Fruit fly (Drosophila melanogaster) ovary, adult (tissue): Measurements from ENCODE around the gene Trmt61.

Experiments used
- CG17801 ChIP-seq: fragments of 200-800 bp; optimal IDR thresholded peaks from 2 replicates; lab custom pipeline; 2019; ENCODE audit warnings: missing biosample characterization, mild to moderate bottlenecking, missing genetic modification characterization, moderate library complexity; ENCODE audit not compliant: partially characterized antibody

Trmt61 gene

dm6 chr3R:26023252-26023651 lies 36.0 kb upstream of the Trmt61 start:
- no peak for TF ChIP-seq CG17801 (GFP tag; lab: Kevin White, UChicago)

- TF ChIP-seq CG17801 (GFP tag; lab: Kevin White, UChicago) = no peak
Observed at dm6 chr3R:26024596-26025213, 34.6 kb upstream of the Trmt61 start.

- TF ChIP-seq CG17801 (GFP tag; lab: Kevin White, UChicago) = no peak
Observed at dm6 chr3R:26026631-26027274, 32.5 kb upstream of the Trmt61 start.

- TF ChIP-seq CG17801 (GFP tag; lab: Kevin White, UChicago) = no peak
Observed at dm6 chr3R:26027903-26028302, 31.4 kb upstream of the Trmt61 start.

- no peak for TF ChIP-seq CG17801 (GFP tag; lab: Kevin White, UChicago)
Observed at dm6 chr3R:26030562-26030961, 28.7 kb upstream of the Trmt61 start.

- no peak for TF ChIP-seq CG17801 (GFP tag; lab: Kevin White, UChicago)
Observed at dm6 chr3R:26031968-26032610, 27.2 kb upstream of the Trmt61 start.

dm6 chr3R:26032611-26033001 lies 26.7 kb upstream of the Trmt61 start:
- TF ChIP-seq CG17801 (GFP tag; lab: Kevin White, UChicago) = no peak

- TF ChIP-seq CG17801 (GFP tag; lab: Kevin White, UChicago) = no peak
Observed at dm6 chr3R:26034643-26035368, 24.5 kb upstream of the Trmt61 start.

dm6 chr3R:26035369-26035656 lies 24.0 kb upstream of the Trmt61 start:
- no peak for TF ChIP-seq CG17801 (GFP tag; lab: Kevin White, UChicago)

- no peak for TF ChIP-seq CG17801 (GFP tag; lab: Kevin White, UChicago)
Observed at dm6 chr3R:26036153-26037144, 22.8 kb upstream of the Trmt61 start.

- no peak for TF ChIP-seq CG17801 (GFP tag; lab: Kevin White, UChicago)
Observed at dm6 chr3R:26037899-26038298, 21.4 kb upstream of the Trmt61 start.

dm6 chr3R:26039793-26040335 lies 19.4 kb upstream of the Trmt61 start:
- no peak for TF ChIP-seq CG17801 (GFP tag; lab: Kevin White, UChicago)

dm6 chr3R:26041417-26042101 lies 17.7 kb upstream of the Trmt61 start, which contains the start of gene gro:
gro (plus strand) TSS chr3R:26041736.
- no peak for TF ChIP-seq CG17801 (GFP tag; lab: Kevin White, UChicago)
